ENCODE assay signal across 1 fruit fly cellular context in genomic region chr3R:6394247-6394522, dm6.
TF ChIP-seq lines count a peak whose summit lies in the region.

No protein-coding gene starts in this region.

TF ChIP-seq in whole organism, embryonic, 481 proteins besides CTCF, POLR2A, EP300 and RAD21 (continued from another document):
- TF ChIP-seq CG17568 (GFP tag; optimal IDR thresholded peaks at IDR 0.05; lab: Kevin White, UChicago) = no peak
- no peak for TF ChIP-seq lilli (GFP tag; optimal IDR thresholded peaks at IDR 0.05; lab: Kevin White, UChicago)
- TF ChIP-seq B-H1 (GFP tag; IDR thresholded peaks at IDR 0.05; lab: Robert Waterston, UW) = no peak
- TF ChIP-seq slp2 (GFP tag; optimal IDR thresholded peaks at IDR 0.05; lab: Kevin White, UChicago) = no peak
- no peak for TF ChIP-seq ac (GFP tag; optimal IDR thresholded peaks at IDR 0.05; lab: Kevin White, UChicago)
- TF ChIP-seq az2 (GFP tag; optimal IDR thresholded peaks at IDR 0.05; lab: Kevin White, UChicago) = no peak
- no peak for TF ChIP-seq CG9817 (tag; optimal IDR thresholded peaks at IDR 0.05; lab: Kevin White, UChicago)
- no peak for TF ChIP-seq dati (GFP tag; IDR thresholded peaks at IDR 0.05; lab: Robert Waterston, UW)
- TF ChIP-seq MTF-1 (GFP tag; optimal IDR thresholded peaks at IDR 0.05; lab: Kevin White, UChicago; ENCODE audit: borderline replicate concordance) = no peak
- TF ChIP-seq gce (GFP tag; IDR thresholded peaks at IDR 0.05; lab: Robert Waterston, UW) = no peak
- TF ChIP-seq hkb (optimal IDR thresholded peaks at IDR 0.05; lab: Kevin White, UChicago) = no peak
- no peak for TF ChIP-seq hkb (GFP tag; IDR thresholded peaks at IDR 0.05; lab: Robert Waterston, UW)
- TF ChIP-seq CG14441 (GFP tag; IDR thresholded peaks at IDR 0.05; lab: Robert Waterston, UW) = no peak
- no peak for TF ChIP-seq croc (GFP tag; conservative IDR thresholded peaks at IDR 0.05; lab: Robert Waterston, UW)
- no peak for TF ChIP-seq CkIIα-i1 (GFP tag; IDR thresholded peaks at IDR 0.05; lab: Robert Waterston, UW)
- no peak for TF ChIP-seq pum (GFP tag; optimal IDR thresholded peaks at IDR 0.05; lab: Kevin White, UChicago)
- TF ChIP-seq fd3F (GFP tag; optimal IDR thresholded peaks at IDR 0.05; lab: Kevin White, UChicago) = no peak
- no peak for TF ChIP-seq CG8765 (GFP tag; IDR thresholded peaks at IDR 0.05; lab: Robert Waterston, UW)
- TF ChIP-seq stwl (tag; optimal IDR thresholded peaks at IDR 0.05; lab: Kevin White, UChicago) = no peak
- no peak for TF ChIP-seq CG15514 (GFP tag; optimal IDR thresholded peaks at IDR 0.05; lab: Kevin White, UChicago)
- TF ChIP-seq Lim3 (GFP tag; IDR thresholded peaks at IDR 0.05; lab: Robert Waterston, UW) = no peak
- peak; percentile 25 for TF ChIP-seq D19A (tag; optimal IDR thresholded peaks at IDR 0.05; lab: Kevin White, UChicago)
- TF ChIP-seq jumu (GFP tag; optimal IDR thresholded peaks at IDR 0.05; lab: Kevin White, UChicago) = no peak
- no peak for TF ChIP-seq tgo (GFP tag; IDR thresholded peaks at IDR 0.05; lab: Robert Waterston, UW)
- no peak for TF ChIP-seq rib (GFP tag; IDR thresholded peaks at IDR 0.05; lab: Robert Waterston, UW)
- no peak for TF ChIP-seq nau (GFP tag; optimal IDR thresholded peaks at IDR 0.05; lab: Kevin White, UChicago)
- no peak for TF ChIP-seq CG10979 (tag; optimal IDR thresholded peaks at IDR 0.05; lab: Kevin White, UChicago)
- no peak for TF ChIP-seq Hmr (GFP tag; optimal IDR thresholded peaks at IDR 0.05; lab: Kevin White, UChicago)
- no peak for TF ChIP-seq ftz-f1 (GFP tag; optimal IDR thresholded peaks at IDR 0.05; lab: Kevin White, UChicago)
- TF ChIP-seq twi (tag; optimal IDR thresholded peaks at IDR 0.05; lab: Kevin White, UChicago) = peak; percentile 81
- no peak for TF ChIP-seq toy (GFP tag; IDR thresholded peaks at IDR 0.05; lab: Robert Waterston, UW)
- TF ChIP-seq ara (GFP tag; IDR thresholded peaks at IDR 0.05; lab: Robert Waterston, UW) = no peak
- no peak for TF ChIP-seq maf-S (GFP tag; optimal IDR thresholded peaks at IDR 0.05; lab: Kevin White, UChicago)
- TF ChIP-seq H15 (GFP tag; IDR thresholded peaks at IDR 0.05; lab: Robert Waterston, UW) = no peak
- no peak for TF ChIP-seq CG13775 (GFP tag; optimal IDR thresholded peaks at IDR 0.05; lab: Kevin White, UChicago)
- TF ChIP-seq C15 (GFP tag; IDR thresholded peaks at IDR 0.05; lab: Robert Waterston, UW) = no peak
- TF ChIP-seq sug (tag; optimal IDR thresholded peaks at IDR 0.05; lab: Kevin White, UChicago) = peak; percentile 49
- no peak for TF ChIP-seq CG6813 (GFP tag; optimal IDR thresholded peaks at IDR 0.05; lab: Kevin White, UChicago)
- no peak for TF ChIP-seq pzg (GFP tag; optimal IDR thresholded peaks at IDR 0.05; lab: Kevin White, UChicago)
- TF ChIP-seq crol (GFP tag; IDR thresholded peaks at IDR 0.05; lab: Robert Waterston, UW) = peak; percentile 25; the same call in 1 of the 2 replicates
- no peak for TF ChIP-seq chm (GFP tag; IDR thresholded peaks at IDR 0.05; lab: Robert Waterston, UW)
- no peak for TF ChIP-seq YL-1 (GFP tag; optimal IDR thresholded peaks at IDR 0.05; lab: Kevin White, UChicago)
- no peak for TF ChIP-seq dysf (GFP tag; IDR thresholded peaks at IDR 0.05; lab: Robert Waterston, UW)
- no peak for TF ChIP-seq Dip2 (GFP tag; IDR thresholded peaks at IDR 0.05; lab: Robert Waterston, UW)
- no peak for TF ChIP-seq unpg (GFP tag; optimal IDR thresholded peaks at IDR 0.05; lab: Kevin White, UChicago)
- no peak for TF ChIP-seq onecut (GFP tag; IDR thresholded peaks at IDR 0.05; lab: Robert Waterston, UW)
- TF ChIP-seq Hr78 (GFP tag; optimal IDR thresholded peaks at IDR 0.05; lab: Kevin White, UChicago) = peak in 1 of 2 experiments; percentile 71
- no peak for TF ChIP-seq Ets97D (GFP tag; optimal IDR thresholded peaks at IDR 0.05; lab: Kevin White, UChicago)
- no peak for TF ChIP-seq p53 (GFP tag; optimal IDR thresholded peaks at IDR 0.05; lab: Kevin White, UChicago)
- TF ChIP-seq sisA (GFP tag; IDR thresholded peaks at IDR 0.05; lab: Robert Waterston, UW) = no peak
- peak; percentile 37 for TF ChIP-seq Med (GFP tag; lab: Kevin White, UChicago)
- no peak for TF ChIP-seq CG15269 (tag; optimal IDR thresholded peaks at IDR 0.05; lab: Kevin White, UChicago)
- peak in 1 of 2 experiments; percentile 48 for TF ChIP-seq eve (GFP tag; optimal IDR thresholded peaks at IDR 0.05; lab: Kevin White, UChicago)
- TF ChIP-seq Nf-YA (GFP tag; IDR thresholded peaks at IDR 0.05; lab: Robert Waterston, UW) = no peak
- TF ChIP-seq mirr (GFP tag; optimal IDR thresholded peaks at IDR 0.05; lab: Kevin White, UChicago) = peak; percentile 69
- no peak for TF ChIP-seq CG3838 (GFP tag; optimal IDR thresholded peaks at IDR 0.05; lab: Kevin White, UChicago)
- TF ChIP-seq sim (GFP tag; IDR thresholded peaks at IDR 0.05; lab: Robert Waterston, UW) = no peak
- no peak for TF ChIP-seq ssp (GFP tag; IDR thresholded peaks at IDR 0.05; lab: Robert Waterston, UW)
- TF ChIP-seq shn (GFP tag; optimal IDR thresholded peaks at IDR 0.05; lab: Kevin White, UChicago) = no peak
- TF ChIP-seq h (optimal IDR thresholded peaks at IDR 0.05; lab: Kevin White, UChicago) = no peak
- no peak for TF ChIP-seq dmrt99B (tag; optimal IDR thresholded peaks at IDR 0.05; lab: Kevin White, UChicago)
- 0 out of 4 replicates have a peak, but pooled peaks have one; percentile 60 for TF ChIP-seq chinmo (GFP tag; IDR thresholded peaks at IDR 0.05; lab: Robert Waterston, UW; ENCODE audit: partially characterized antibody)
- peak; percentile 79 for TF ChIP-seq sd (tag; optimal IDR thresholded peaks at IDR 0.05; lab: Kevin White, UChicago)
- no peak for TF ChIP-seq CG15479 (GFP tag; optimal IDR thresholded peaks at IDR 0.05; lab: Kevin White, UChicago)
- no peak for TF ChIP-seq sens-2 (GFP tag; IDR thresholded peaks at IDR 0.05; lab: Robert Waterston, UW)
- no peak for TF ChIP-seq CG12104 (GFP tag; optimal IDR thresholded peaks at IDR 0.05; lab: Kevin White, UChicago)
- TF ChIP-seq hb (GFP tag; IDR thresholded peaks at IDR 0.05; lab: Robert Waterston, UW; ENCODE audit: partially characterized antibody) = no peak
- no peak for TF ChIP-seq CG11456 (GFP tag; IDR thresholded peaks at IDR 0.05; lab: Robert Waterston, UW)
- no peak for TF ChIP-seq Nf-YB (GFP tag; optimal IDR thresholded peaks at IDR 0.05; lab: Kevin White, UChicago)
- TF ChIP-seq CG15011 (GFP tag; optimal IDR thresholded peaks at IDR 0.05; lab: Kevin White, UChicago) = no peak
- no peak for TF ChIP-seq Ptx1 (GFP tag; IDR thresholded peaks at IDR 0.05; lab: Robert Waterston, UW)
- peak in 1 of 2 experiments; percentile 26 for TF ChIP-seq Pdp1 (GFP tag; optimal IDR thresholded peaks at IDR 0.05; lab: Kevin White, UChicago)
- TF ChIP-seq CG12299 (tag; optimal IDR thresholded peaks at IDR 0.05; lab: Kevin White, UChicago) = no peak
- TF ChIP-seq CG14965 (GFP tag; optimal IDR thresholded peaks at IDR 0.05; lab: Kevin White, UChicago; ENCODE audit: borderline replicate concordance) = no peak
- TF ChIP-seq CG12659 (GFP tag; optimal IDR thresholded peaks at IDR 0.05; lab: Kevin White, UChicago) = no peak
- TF ChIP-seq CG11398 (GFP tag; optimal IDR thresholded peaks at IDR 0.05; lab: Kevin White, UChicago) = no peak
- TF ChIP-seq fd64A (GFP tag; optimal IDR thresholded peaks at IDR 0.05; lab: Kevin White, UChicago) = no peak
